Worm (Caenorhabditis elegans) whole organism, late embryonic: Measurements from ENCODE around the gene T14B4.3.

ENCODE experiments used
- C08G9.2 ChIP-seq: sonication (generic microtip); optimal IDR thresholded peaks from 2 replicates; lab custom pipeline; 2016; ENCODE audit warnings: mild to moderate bottlenecking, missing genetic modification characterization, moderate library complexity, missing compliant biosample characterization
- C38D4.7 ChIP-seq: fragments of 200-800 bp; sonication (Bioruptor generic); optimal IDR thresholded peaks from 2 replicates; lab custom pipeline; 2018; ENCODE audit warnings: mild to moderate bottlenecking, missing genetic modification characterization, moderate library complexity, missing compliant biosample characterization
- K02D7.2 ChIP-seq: sonication (generic microtip); optimal IDR thresholded peaks from 2 replicates; lab custom pipeline; 2017; ENCODE audit warnings: mild to moderate bottlenecking, missing genetic modification characterization, missing compliant biosample characterization
- K09A11.1 ChIP-seq: sonication (generic microtip); optimal IDR thresholded peaks from 2 replicates; lab custom pipeline; 2017; ENCODE audit warnings: antibody characterized with exemption, mild to moderate bottlenecking, missing genetic modification characterization, missing compliant biosample characterization; ENCODE audit not compliant: insufficient read depth
- Y22D7AL.16 ChIP-seq: sonication (generic microtip); optimal IDR thresholded peaks from 2 replicates; lab custom pipeline; 2016; ENCODE audit warnings: missing genetic modification characterization, missing compliant biosample characterization
- ahr-1 ChIP-seq: sonication (generic microtip); optimal IDR thresholded peaks from 2 replicates; lab custom pipeline; 2016; ENCODE audit warnings: missing genetic modification characterization, missing compliant biosample characterization
- ama-1 ChIP-seq: fragments of 150-350 bp; optimal IDR thresholded peaks from 2 replicates; lab custom pipeline; 2014
- ceh-19 ChIP-seq: fragments of 200-800 bp; sonication (Bioruptor generic); optimal IDR thresholded peaks from 2 replicates; lab custom pipeline; 2018; ENCODE audit warnings: mild to moderate bottlenecking, missing genetic modification characterization, missing compliant biosample characterization
- ceh-22 ChIP-seq: sonication (generic microtip); optimal IDR thresholded peaks from 2 replicates; lab custom pipeline; 2017; ENCODE audit warnings: missing biosample characterization, missing genetic modification characterization
- ceh-31 ChIP-seq: sonication (generic microtip); optimal IDR thresholded peaks from 2 replicates; lab custom pipeline; 2016; ENCODE audit warnings: missing genetic modification characterization, missing compliant biosample characterization
- ceh-34 ChIP-seq: sonication (generic microtip); optimal IDR thresholded peaks from 2 replicates; lab custom pipeline; 2016; ENCODE audit warnings: mild to moderate bottlenecking, missing genetic modification characterization, missing compliant biosample characterization
- ceh-48 ChIP-seq: sonication (generic microtip); optimal IDR thresholded peaks from 2 replicates; lab custom pipeline; 2016; ENCODE audit warnings: missing genetic modification characterization, inconsistent platforms, missing compliant biosample characterization
- ceh-6 ChIP-seq: fragments of 200-800 bp; sonication (Bioruptor generic); optimal IDR thresholded peaks from 2 replicates; lab custom pipeline; 2018; ENCODE audit warnings: mild to moderate bottlenecking, missing genetic modification characterization, missing compliant biosample characterization
- ceh-9 ChIP-seq: sonication (generic microtip); optimal IDR thresholded peaks from 2 replicates; lab custom pipeline; 2016; ENCODE audit warnings: mild to moderate bottlenecking, missing genetic modification characterization, inconsistent platforms, missing compliant biosample characterization
- elt-2 ChIP-seq: sonication (generic microtip); optimal IDR thresholded peaks from 2 replicates; lab custom pipeline; 2016; ENCODE audit warnings: missing genetic modification reagents, missing genetic modification characterization, missing compliant biosample characterization
- elt-4 ChIP-seq: sonication (generic microtip); optimal IDR thresholded peaks from 2 replicates; lab custom pipeline; 2016; ENCODE audit warnings: missing genetic modification characterization, missing compliant biosample characterization
- ets-4 ChIP-seq: sonication (generic microtip); optimal IDR thresholded peaks from 2 replicates; lab custom pipeline; 2016; ENCODE audit warnings: missing genetic modification characterization, missing compliant biosample characterization
- eyg-1 ChIP-seq: sonication (generic microtip); optimal IDR thresholded peaks from 2 replicates; lab custom pipeline; 2016; ENCODE audit warnings: missing genotype, missing genetic modification characterization, missing compliant biosample characterization
- fax-1 ChIP-seq: sonication (generic microtip); optimal IDR thresholded peaks from 2 replicates; lab custom pipeline; 2016; ENCODE audit warnings: missing genotype, missing genetic modification characterization, missing compliant biosample characterization
- fkh-10 ChIP-seq: fragments of 150-350 bp; optimal IDR thresholded peaks from 2 replicates; lab custom pipeline; 2014; ENCODE audit warnings: missing biosample characterization, missing genetic modification reagents, missing genetic modification characterization
- hlh-13 ChIP-seq: fragments of 200-800 bp; sonication (Bioruptor generic); optimal IDR thresholded peaks from 2 replicates; lab custom pipeline; 2018; ENCODE audit warnings: mild to moderate bottlenecking, missing genetic modification characterization, missing compliant biosample characterization
- hlh-30 ChIP-seq: sonication (generic microtip); optimal IDR thresholded peaks from 2 replicates; lab custom pipeline; 2017; ENCODE audit warnings: antibody characterized with exemption, missing genetic modification characterization, missing compliant biosample characterization; ENCODE audit not compliant: insufficient read depth
- hlh-8 ChIP-seq: sonication (generic microtip); optimal IDR thresholded peaks from 2 replicates; lab custom pipeline; 2016; ENCODE audit warnings: missing genotype, missing genetic modification characterization, missing compliant biosample characterization
- madf-2 ChIP-seq: sonication (generic microtip); optimal IDR thresholded peaks from 2 replicates; lab custom pipeline; 2017; ENCODE audit warnings: missing genetic modification characterization, missing compliant biosample characterization
- mec-3 ChIP-seq: sonication (generic microtip); optimal IDR thresholded peaks from 2 replicates; lab custom pipeline; 2016; ENCODE audit warnings: borderline replicate concordance, missing genetic modification characterization, missing compliant biosample characterization
- nhr-11 ChIP-seq: fragments of 150-350 bp; optimal IDR thresholded peaks from 2 replicates; lab custom pipeline; 2014; ENCODE audit warnings: missing biosample characterization, missing genetic modification characterization
- npax-4 ChIP-seq: sonication (generic microtip); optimal IDR thresholded peaks from 2 replicates; lab custom pipeline; 2016; ENCODE audit warnings: missing genetic modification characterization, missing compliant biosample characterization
- odd-2 ChIP-seq: sonication (generic microtip); optimal IDR thresholded peaks from 2 replicates; lab custom pipeline; 2017; ENCODE audit warnings: antibody characterized with exemption, mild to moderate bottlenecking, missing genetic modification characterization, missing compliant biosample characterization
- pax-1 ChIP-seq: fragments of 150-350 bp; optimal IDR thresholded peaks from 2 replicates; lab custom pipeline; 2014; ENCODE audit warnings: missing biosample characterization, missing genetic modification characterization
- pha-2 ChIP-seq: sonication (generic microtip); optimal IDR thresholded peaks from 2 replicates; lab custom pipeline; 2017; ENCODE audit warnings: mild to moderate bottlenecking, missing genetic modification characterization, missing compliant biosample characterization
- rnt-1 ChIP-seq: sonication (generic microtip); optimal IDR thresholded peaks from 2 replicates; lab custom pipeline; 2016; ENCODE audit warnings: missing genetic modification characterization, missing compliant biosample characterization
- sdc-2 ChIP-seq: sonication (generic microtip); optimal IDR thresholded peaks from 2 replicates; lab custom pipeline; 2016; ENCODE audit warnings: missing genotype, missing genetic modification characterization, missing compliant biosample characterization
- sox-4 ChIP-seq: sonication (generic microtip); optimal IDR thresholded peaks from 2 replicates; lab custom pipeline; 2017; ENCODE audit warnings: mild to moderate bottlenecking, missing genetic modification characterization, inconsistent platforms, missing compliant biosample characterization
- unc-86 ChIP-seq: sonication (generic microtip); optimal IDR thresholded peaks from 2 replicates; lab custom pipeline; 2016; ENCODE audit warnings: missing genetic modification characterization, missing compliant biosample characterization
- zip-5 ChIP-seq: sonication (generic microtip); optimal IDR thresholded peaks from 2 replicates; lab custom pipeline; 2016; ENCODE audit warnings: missing genetic modification characterization, missing compliant biosample characterization
- ztf-16 ChIP-seq: sonication (generic microtip); optimal IDR thresholded peaks from 2 replicates; lab custom pipeline; 2017; ENCODE audit warnings: missing genetic modification characterization, missing compliant biosample characterization

The T14B4.3 gene

ce11 chrII:6713832-6714342 is 20.9 kb upstream of the T14B4.3 start, which contains the start of gene dpy-2:
Gene dpy-2 (plus strand): TSS chrII:6714292.
- TF ChIP-seq C38D4.7 (GFP tag; lab: Kevin White, UChicago): no peak
- TF ChIP-seq pha-2 (tag; lab: Kevin White, UChicago): no peak
- TF ChIP-seq nhr-11 (tag; lab: Kevin White, UChicago): no peak
- no peak for TF ChIP-seq ceh-34
- TF ChIP-seq ceh-19 (GFP tag; lab: Kevin White, UChicago): no peak
- TF ChIP-seq zip-5: no peak
- TF ChIP-seq fax-1 (tag; lab: Kevin White, UChicago): no peak
- TF ChIP-seq ztf-16 (tag; lab: Kevin White, UChicago): no peak
- no peak for TF ChIP-seq ceh-48 (tag; lab: Kevin White, UChicago)
- TF ChIP-seq C08G9.2 (tag; lab: Kevin White, UChicago): no peak
- no peak for TF ChIP-seq K02D7.2 (tag; lab: Kevin White, UChicago)
- no peak for TF ChIP-seq odd-2 (tag; lab: Kevin White, UChicago)
- TF ChIP-seq sdc-2 (tag; lab: Kevin White, UChicago): no peak
- TF ChIP-seq npax-4 (tag; lab: Kevin White, UChicago): no peak
- TF ChIP-seq elt-2 (tag; lab: Kevin White, UChicago): no peak
- TF ChIP-seq elt-4: no peak

- TF ChIP-seq ceh-22 (tag; lab: Kevin White, UChicago) (no peak), Y22D7AL.16 (tag; lab: Kevin White, UChicago) (no peak), sdc-2 (tag; lab: Kevin White, UChicago) (no peak), ceh-19 (GFP tag; lab: Kevin White, UChicago) (no peak), ets-4 (no peak), K09A11.1 (no peak), ahr-1 (tag; lab: Kevin White, UChicago) (no peak), hlh-30 (tag; lab: Kevin White, UChicago) (no peak), ceh-48 (tag; lab: Kevin White, UChicago) (no peak)
- TF ChIP-seq, all 69 proteins: peak for 0
Measured at ce11 chrII:6715853-6716252, 18.9 kb upstream of the T14B4.3 start.

- no peak for TF ChIP-seq zip-5
- TF ChIP-seq unc-86 (tag; lab: Kevin White, UChicago): no peak
- TF ChIP-seq K09A11.1: no peak
Measured at ce11 chrII:6716638-6717037, 18.1 kb upstream of the T14B4.3 start, which contains the start of the genes T14B4.5 and T14B4.20. Gene T14B4.5 (plus strand): TSS chrII:6716863. Gene T14B4.20 (plus strand): TSS chrII:6716901.

ce11 chrII:6718221-6718620 is 16.5 kb upstream of the T14B4.3 start, which contains the start of gene tsp-10:
Gene tsp-10 (plus strand): TSS chrII:6718586.
- TF ChIP-seq npax-4 (tag; lab: Kevin White, UChicago): no peak
- no peak for TF ChIP-seq rnt-1
- no peak for TF ChIP-seq fkh-10 (GFP tag; lab: Kevin White, UChicago)
- no peak for TF ChIP-seq eyg-1
- TF ChIP-seq odd-2 (tag; lab: Kevin White, UChicago): no peak
- no peak for TF ChIP-seq ceh-31 (tag; lab: Kevin White, UChicago)
- TF ChIP-seq pax-1 (tag; lab: Kevin White, UChicago): no peak
- TF ChIP-seq zip-5: no peak
- TF ChIP-seq sdc-2 (tag; lab: Kevin White, UChicago): no peak
- no peak for TF ChIP-seq ceh-6 (GFP tag; lab: Kevin White, UChicago)
- no peak for TF ChIP-seq sox-4 (tag; lab: Kevin White, UChicago)
- no peak for TF ChIP-seq mec-3 (tag; lab: Kevin White, UChicago)
- no peak for TF ChIP-seq ceh-9 (tag; lab: Kevin White, UChicago)
- TF ChIP-seq ets-4: no peak
- TF ChIP-seq hlh-8 (tag; lab: Kevin White, UChicago): no peak
- no peak for TF ChIP-seq hlh-13 (GFP tag; lab: Kevin White, UChicago)
- TF ChIP-seq nhr-11 (tag; lab: Kevin White, UChicago): no peak
- no peak for TF ChIP-seq madf-2 (tag; lab: Kevin White, UChicago)
- no peak for TF ChIP-seq pha-2 (tag; lab: Kevin White, UChicago)
- no peak for TF ChIP-seq ama-1 (lab: Kevin White, UChicago)
